Fruit fly (Drosophila melanogaster) whole organism, prepupa: ENCODE measurements around the gene CG10597.

ENCODE experiments used
- Blimp-1 ChIP-seq: fragments of 200-800 bp; sonication (Bioruptor generic); optimal IDR thresholded peaks from 3 replicates; lab custom pipeline; 2017; ENCODE audit warnings: missing biosample characterization, missing genetic modification characterization, mild to moderate bottlenecking, moderate library complexity, missing genetic modification reagents
- CG10631 ChIP-seq: fragments of 200-800 bp; sonication (Bioruptor generic); optimal IDR thresholded peaks from 2 replicates; lab custom pipeline; 2016; ENCODE audit warnings: missing biosample characterization, missing genetic modification characterization
- CG1621 ChIP-seq: fragments of 200-800 bp; sonication (Bioruptor generic); optimal IDR thresholded peaks from 3 replicates; lab custom pipeline; 2018; ENCODE audit warnings: missing biosample characterization, mild to moderate bottlenecking, missing genetic modification characterization
- CG16779 ChIP-seq: fragments of 200-800 bp; sonication (Bioruptor generic); optimal IDR thresholded peaks from 3 replicates; lab custom pipeline; 2017; ENCODE audit warnings: missing biosample characterization, mild to moderate bottlenecking, missing genetic modification characterization
- CG3032 ChIP-seq: fragments of 200-800 bp; optimal IDR thresholded peaks from 2 replicates; lab custom pipeline; 2019; ENCODE audit warnings: missing biosample characterization, mild to moderate bottlenecking, missing genetic modification characterization, moderate library complexity
- CG31627 ChIP-seq: fragments of 200-800 bp; sonication (Bioruptor generic); optimal IDR thresholded peaks from 3 replicates; lab custom pipeline; 2016; ENCODE audit warnings: missing biosample characterization, missing genetic modification characterization
- CG32006 ChIP-seq: fragments of 200-800 bp; sonication (Bioruptor generic); optimal IDR thresholded peaks from 3 replicates; lab custom pipeline; 2017; ENCODE audit warnings: missing biosample characterization, mild to moderate bottlenecking, missing genetic modification characterization
- CG34406 ChIP-seq: fragments of 200-800 bp; sonication (Bioruptor generic); optimal IDR thresholded peaks from 3 replicates; lab custom pipeline; 2016; ENCODE audit warnings: missing biosample characterization, missing genetic modification characterization
- CG6163 ChIP-seq: fragments of 200-800 bp; sonication (Bioruptor generic); IDR thresholded peaks from 3 replicates; pipeline ENCODE4 v1.3.6; 2022; ENCODE audit warnings: missing biosample characterization, missing genetic modification characterization
- CG6808 ChIP-seq: fragments of 200-800 bp; sonication (Bioruptor generic); optimal IDR thresholded peaks from 3 replicates; lab custom pipeline; 2017; ENCODE audit warnings: missing biosample characterization, missing genetic modification characterization, mild to moderate bottlenecking, moderate library complexity, missing genetic modification reagents
- CG6854 ChIP-seq: fragments of 200-800 bp; sonication (Bioruptor generic); optimal IDR thresholded peaks from 2 replicates; lab custom pipeline; 2017; ENCODE audit warnings: missing biosample characterization, mild to moderate bottlenecking, missing genetic modification characterization
- CG7368 ChIP-seq: fragments of 200-800 bp; sonication (Bioruptor generic); optimal IDR thresholded peaks from 3 replicates; lab custom pipeline; 2016; ENCODE audit warnings: missing biosample characterization, missing genetic modification characterization
- CG8119 ChIP-seq: fragments of 200-800 bp; sonication (Bioruptor generic); IDR thresholded peaks from 3 replicates; pipeline ENCODE4 v1.3.6; 2022; ENCODE audit warnings: missing biosample characterization, missing genetic modification characterization
- CG8319 ChIP-seq: fragments of 200-800 bp; sonication (Bioruptor generic); optimal IDR thresholded peaks from 3 replicates; lab custom pipeline; 2016; ENCODE audit warnings: missing biosample characterization, missing genetic modification characterization
- CG9139 ChIP-seq: fragments of 200-800 bp; sonication (Bioruptor generic); optimal IDR thresholded peaks from 3 replicates; lab custom pipeline; 2017; ENCODE audit warnings: missing biosample characterization, mild to moderate bottlenecking, missing genetic modification characterization
- Eip78C ChIP-seq: fragments of 200-800 bp; sonication (Bioruptor generic); peaks from one replicate; lab custom pipeline; 2016; ENCODE audit warnings: missing biosample characterization, missing genetic modification characterization
- Eip93F ChIP-seq: fragments of 200-800 bp; sonication (Bioruptor generic); optimal IDR thresholded peaks from 2 replicates; lab custom pipeline; 2016; ENCODE audit warnings: missing biosample characterization, mild to moderate bottlenecking, missing genetic modification characterization
- Ets21C ChIP-seq: fragments of 200-800 bp; sonication (Bioruptor generic); optimal IDR thresholded peaks from 3 replicates; lab custom pipeline; 2016; ENCODE audit warnings: missing biosample characterization, missing genetic modification characterization
- Ets96B ChIP-seq: fragments of 200-800 bp; optimal IDR thresholded peaks from 2 replicates; lab custom pipeline; 2019; ENCODE audit warnings: missing biosample characterization, mild to moderate bottlenecking, missing genetic modification characterization, moderate library complexity
- Hr38 ChIP-seq: sonication (Bioruptor generic); optimal IDR thresholded peaks from 2 replicates; lab custom pipeline; 2016; ENCODE audit warnings: missing biosample characterization, missing genetic modification characterization
- Hr39 ChIP-seq: fragments of 200-800 bp; sonication (Bioruptor generic); optimal IDR thresholded peaks from 2 replicates; lab custom pipeline; 2016; ENCODE audit warnings: missing biosample characterization, missing genetic modification characterization
- Met ChIP-seq: fragments of 200-800 bp; sonication (Bioruptor generic); optimal IDR thresholded peaks from 3 replicates; lab custom pipeline; 2016; ENCODE audit warnings: missing biosample characterization, missing genetic modification characterization
- OdsH ChIP-seq: fragments of 200-800 bp; sonication (Bioruptor generic); optimal IDR thresholded peaks from 3 replicates; lab custom pipeline; 2016; ENCODE audit warnings: missing biosample characterization, missing genetic modification characterization
- Smox ChIP-seq: fragments of 200-800 bp; sonication (Bioruptor generic); optimal IDR thresholded peaks from 3 replicates; lab custom pipeline; 2016; ENCODE audit warnings: missing biosample characterization, missing genetic modification characterization
- Sox102F ChIP-seq: fragments of 200-800 bp; sonication (Bioruptor generic); optimal IDR thresholded peaks from 2 replicates; lab custom pipeline; 2016; ENCODE audit warnings: missing biosample characterization, mild to moderate bottlenecking, missing genetic modification characterization
- Sox15 ChIP-seq: fragments of 200-800 bp; sonication (Bioruptor generic); optimal IDR thresholded peaks from 3 replicates; lab custom pipeline; 2016; ENCODE audit warnings: missing biosample characterization, missing genetic modification characterization
- cyc ChIP-seq: fragments of 200-800 bp; sonication (Bioruptor generic); optimal IDR thresholded peaks from 3 replicates; lab custom pipeline; 2016; ENCODE audit warnings: missing biosample characterization, missing genetic modification characterization
- dac ChIP-seq: fragments of 200-800 bp; sonication (Bioruptor generic); optimal IDR thresholded peaks from 2 replicates; lab custom pipeline; 2017; ENCODE audit warnings: missing biosample characterization, mild to moderate bottlenecking, missing genetic modification characterization
- dsx ChIP-seq: fragments of 200-800 bp; optimal IDR thresholded peaks from 3 replicates; lab custom pipeline; 2019; ENCODE audit warnings: missing biosample characterization, mild to moderate bottlenecking, missing genetic modification characterization, moderate library complexity; ENCODE audit not compliant: poor library complexity, severe bottlenecking
- eg ChIP-seq: fragments of 200-800 bp; sonication (Bioruptor generic); IDR thresholded peaks from 3 replicates; pipeline ENCODE4 v1.3.6; 2022; ENCODE audit warnings: missing biosample characterization, missing genetic modification characterization
- esn ChIP-seq: fragments of 200-800 bp; sonication (Bioruptor generic); optimal IDR thresholded peaks from 2 replicates; lab custom pipeline; 2016; ENCODE audit warnings: missing biosample characterization, mild to moderate bottlenecking, missing genetic modification characterization, moderate library complexity
- fd59A ChIP-seq: fragments of 200-800 bp; sonication (Bioruptor generic); optimal IDR thresholded peaks from 2 replicates; lab custom pipeline; 2017; ENCODE audit warnings: missing biosample characterization, mild to moderate bottlenecking, missing genetic modification characterization, missing genetic modification reagents
- fkh ChIP-seq: fragments of 200-800 bp; sonication (Bioruptor generic); optimal IDR thresholded peaks from 3 replicates; lab custom pipeline; 2017; ENCODE audit warnings: missing biosample characterization, mild to moderate bottlenecking, missing genetic modification characterization, moderate library complexity
- pdm3 ChIP-seq: fragments of 200-800 bp; sonication (Bioruptor generic); optimal IDR thresholded peaks from 3 replicates; lab custom pipeline; 2016; ENCODE audit warnings: missing biosample characterization, missing genetic modification characterization
- salr ChIP-seq, 2 experiments: fragments of 200-800 bp; sonication (Bioruptor generic); optimal IDR thresholded peaks; 3 replicates each; lab custom pipeline; 2016 to 2018; ENCODE audit warnings: missing biosample characterization in 2 of 2, missing genetic modification characterization in 2 of 2, mild to moderate bottlenecking in 1 of 2
- spab ChIP-seq: fragments of 200-800 bp; sonication (Bioruptor generic); optimal IDR thresholded peaks from 2 replicates; lab custom pipeline; 2017; ENCODE audit warnings: missing biosample characterization, mild to moderate bottlenecking, missing genetic modification characterization, missing genetic modification reagents
- svp ChIP-seq: fragments of 200-800 bp; sonication (Bioruptor generic); peaks from one replicate; lab custom pipeline; 2016; ENCODE audit warnings: missing biosample characterization, missing genetic modification characterization
- topi ChIP-seq: fragments of 200-800 bp; sonication (Bioruptor generic); optimal IDR thresholded peaks from 3 replicates; lab custom pipeline; 2016; ENCODE audit warnings: missing biosample characterization, missing genetic modification characterization
- vri ChIP-seq: fragments of 200-800 bp; sonication (Bioruptor generic); optimal IDR thresholded peaks from 3 replicates; lab custom pipeline; 2016; ENCODE audit warnings: missing biosample characterization, mild to moderate bottlenecking, missing genetic modification characterization

CG10597 gene

dm6 chrX:17265402-17266028 is 34.7 kb upstream of the CG10597 start:
- TF ChIP-seq CG32006 (no peak), CG1621 (tag; lab: Kevin White, UChicago) (no peak), CG8319 (no peak)

- no peak for TF ChIP-seq vri (GFP tag; lab: Kevin White, UChicago)
- TF ChIP-seq, all 60 proteins: peak for 0
Observed at dm6 chrX:17262049-17262448, 31.2 kb upstream of the CG10597 start.

dm6 chrX:17255677-17256076 is 24.8 kb upstream of the CG10597 start:
- TF ChIP-seq cyc (GFP tag; lab: Kevin White, UChicago) (no peak), dac (GFP tag; lab: Kevin White, UChicago) (no peak), CG1621 (tag; lab: Kevin White, UChicago) (no peak), Ets96B (no peak), Ets21C (GFP tag; lab: Kevin White, UChicago) (no peak), CG10631 (GFP tag; lab: Kevin White, UChicago) (no peak), CG8119 (GFP tag; lab: Robert Waterston, UW) (no peak), vri (GFP tag; lab: Kevin White, UChicago) (no peak), spab (no peak), salr (GFP tag; optimal IDR thresholded peaks at IDR 0.05; lab: Kevin White, UChicago) (no peak), Sox15 (no peak), Smox (GFP tag; lab: Kevin White, UChicago) (no peak), Met (GFP tag; lab: Kevin White, UChicago) (no peak), Eip93F (GFP tag; lab: Kevin White, UChicago) (no peak), Hr38 (GFP tag; lab: Kevin White, UChicago) (no peak), Sox102F (no peak), CG32006 (no peak), CG6163 (GFP tag; lab: Robert Waterston, UW) (no peak), CG7368 (no peak), pdm3 (no peak)

dm6 chrX:17254094-17254493 is 23.2 kb upstream of the CG10597 start:
- TF ChIP-seq CG6808 (no peak), esn (no peak), Blimp-1 (GFP tag; lab: Kevin White, UChicago) (peak; percentile 75), Eip78C (GFP tag; lab: Kevin White, UChicago) (no peak)

- TF ChIP-seq Eip78C (GFP tag; lab: Kevin White, UChicago) (peak; percentile 59), dsx (GFP tag; lab: Kevin White, UChicago) (peak; percentile 76), eg (no peak)
- TF ChIP-seq, all 60 proteins: peak for 2
Observed at dm6 chrX:17249326-17249725, 18.5 kb upstream of the CG10597 start, which contains the start of gene CG8675. Gene CG8675 (minus strand): TSS chrX:17249502.

- TF ChIP-seq svp (GFP tag; lab: Kevin White, UChicago): no peak
- TF ChIP-seq fd59A (GFP tag; lab: Kevin White, UChicago): no peak
- no peak for TF ChIP-seq CG9139 (GFP tag; lab: Kevin White, UChicago)
- TF ChIP-seq Hr39 (GFP tag; lab: Kevin White, UChicago): no peak
- TF ChIP-seq CG6163 (GFP tag; lab: Robert Waterston, UW): no peak
- TF ChIP-seq CG34406 (GFP tag; lab: Kevin White, UChicago): no peak
- TF ChIP-seq CG31627 (GFP tag; lab: Kevin White, UChicago): no peak
- no peak for TF ChIP-seq Ets21C (GFP tag; lab: Kevin White, UChicago)
- no peak for TF ChIP-seq CG3032 (tag; lab: Kevin White, UChicago)
- no peak for TF ChIP-seq Smox (GFP tag; lab: Kevin White, UChicago)
- no peak for TF ChIP-seq dac (GFP tag; lab: Kevin White, UChicago)
- no peak for TF ChIP-seq topi
- no peak for TF ChIP-seq CG16779 (tag; lab: Kevin White, UChicago)
- no peak for TF ChIP-seq Blimp-1 (GFP tag; lab: Kevin White, UChicago)
- no peak for TF ChIP-seq CG1621 (tag; lab: Kevin White, UChicago)
- no peak for TF ChIP-seq fkh (GFP tag; lab: Kevin White, UChicago)
- TF ChIP-seq OdsH (GFP tag; lab: Kevin White, UChicago): no peak
- TF ChIP-seq CG6854 (GFP tag; lab: Kevin White, UChicago): no peak
Observed at dm6 chrX:17246916-17247315, 16.1 kb upstream of the CG10597 start, which contains the start of gene CG42854. Gene CG42854 (minus strand): TSS chrX:17247016.
